Fruit fly (Drosophila melanogaster) S2 (cell line): ENCODE data around the gene CG14742.

Experiments
- CG8478 ChIP-seq: fragments of >200 bp; optimal IDR thresholded peaks from 2 replicates; lab custom pipeline; 2018
- CTCF ChIP-seq, 2 experiments: fragments of >200 bp; optimal IDR thresholded peaks; 2 replicates each; lab custom pipeline; 2018

dm6 chr3R:12260669-12261068, 46.4 kb downstream of the CG14742 start, which contains the start of gene CG44038:
- no peak for TF ChIP-seq CTCF (optimal IDR thresholded peaks at IDR 0.05; lab: Kevin White, UChicago)
- TF ChIP-seq CG8478 (lab: Kevin White, UChicago) = no peak
